Worm (Caenorhabditis elegans) whole organism, L2 larva: Measurements from ENCODE around the gene agt-2.

ENCODE experiments used
- C34F6.9 ChIP-seq: fragments of 150-350 bp; optimal IDR thresholded peaks from 2 replicates; lab custom pipeline; 2014; ENCODE audit warnings: missing biosample characterization, missing genetic modification characterization
- F13H6.1 ChIP-seq: sonication (generic microtip); optimal IDR thresholded peaks from 2 replicates; lab custom pipeline; 2016; ENCODE audit warnings: missing genetic modification characterization, missing compliant biosample characterization
- R02D3.7 ChIP-seq: fragments of 150-350 bp; optimal IDR thresholded peaks from 2 replicates; lab custom pipeline; 2014; ENCODE audit warnings: missing biosample characterization, missing genetic modification characterization
- Y55F3AM.14 ChIP-seq: fragments of 200-800 bp; sonication (Bioruptor generic); optimal IDR thresholded peaks from 2 replicates; lab custom pipeline; 2018; ENCODE audit warnings: mild to moderate bottlenecking, missing genetic modification characterization, missing compliant biosample characterization
- ZK546.5 ChIP-seq: sonication (generic microtip); optimal IDR thresholded peaks from 2 replicates; lab custom pipeline; 2017; ENCODE audit warnings: missing biosample characterization, missing genetic modification characterization
- alr-1 ChIP-seq: fragments of 150-350 bp; optimal IDR thresholded peaks from 2 replicates; lab custom pipeline; 2014; ENCODE audit warnings: missing biosample characterization, missing genetic modification characterization
- aly-2 ChIP-seq: fragments of 150-350 bp; optimal IDR thresholded peaks from 2 replicates; lab custom pipeline; 2014; ENCODE audit warnings: missing biosample characterization, missing genetic modification characterization
- ama-1 ChIP-seq: fragments of 150-350 bp; optimal IDR thresholded peaks from 2 replicates; lab custom pipeline; 2018; ENCODE audit warnings: inconsistent platforms
- blmp-1 ChIP-seq: sonication (generic microtip); optimal IDR thresholded peaks from 2 replicates; lab custom pipeline; 2017; ENCODE audit warnings: missing genetic modification characterization, mild to moderate bottlenecking, missing compliant biosample characterization, antibody characterized with exemption, moderate library complexity; ENCODE audit not compliant: insufficient read depth
- ceh-16 ChIP-seq: fragments of 150-350 bp; optimal IDR thresholded peaks from 2 replicates; lab custom pipeline; 2014; ENCODE audit warnings: missing biosample characterization, missing genetic modification characterization
- ceh-82 ChIP-seq: fragments of 150-350 bp; optimal IDR thresholded peaks from 2 replicates; lab custom pipeline; 2014; ENCODE audit warnings: missing biosample characterization, missing genetic modification characterization
- crh-2 ChIP-seq: sonication (generic microtip); optimal IDR thresholded peaks from 2 replicates; lab custom pipeline; 2017; ENCODE audit warnings: missing biosample characterization, missing genetic modification characterization
- dmd-4 ChIP-seq: sonication (generic microtip); optimal IDR thresholded peaks from 2 replicates; lab custom pipeline; 2017; ENCODE audit warnings: missing biosample characterization, missing genetic modification characterization
- egl-27 ChIP-seq: sonication (generic microtip); optimal IDR thresholded peaks from 3 replicates; lab custom pipeline; 2017; ENCODE audit warnings: missing biosample characterization, missing genetic modification reagents, missing genetic modification characterization
- elt-1 ChIP-seq: fragments of 150-350 bp; optimal IDR thresholded peaks from 2 replicates; lab custom pipeline; 2014; ENCODE audit warnings: missing biosample characterization, missing genetic modification characterization
- elt-3 ChIP-seq: sonication (generic microtip); optimal IDR thresholded peaks from 2 replicates; lab custom pipeline; 2017; ENCODE audit warnings: missing biosample characterization, missing genetic modification characterization
- fos-1 ChIP-seq: fragments of 150-350 bp; optimal IDR thresholded peaks from 2 replicates; lab custom pipeline; 2014; ENCODE audit warnings: missing biosample characterization, missing genetic modification characterization
- gmeb-1 ChIP-seq: fragments of 150-350 bp; optimal IDR thresholded peaks from 2 replicates; lab custom pipeline; 2014; ENCODE audit warnings: missing biosample characterization, missing genetic modification characterization
- lin-11 ChIP-seq: fragments of 150-350 bp; sonication (generic microtip); optimal IDR thresholded peaks from 2 replicates; lab custom pipeline; 2014; ENCODE audit warnings: missing biosample characterization, missing genetic modification characterization, inconsistent platforms, mixed read lengths
- lin-13 ChIP-seq: fragments of 150-350 bp; optimal IDR thresholded peaks from 2 replicates; lab custom pipeline; 2014; ENCODE audit warnings: missing biosample characterization, missing genetic modification reagents, missing genetic modification characterization
- lin-39 ChIP-seq: fragments of 150-350 bp; optimal IDR thresholded peaks from 2 replicates; lab custom pipeline; 2014; ENCODE audit warnings: missing biosample characterization, missing genetic modification reagents, missing genetic modification characterization
- lsy-2 ChIP-seq, 2 experiments: fragments of 150-350 bp in 1 of 2; sonication (generic microtip) in 1 of 2; optimal IDR thresholded peaks; 2 replicates each; lab custom pipeline; 2014 to 2017; ENCODE audit warnings: missing biosample characterization in 2 of 2, missing genetic modification characterization in 2 of 2
- mab-5 ChIP-seq: fragments of 150-350 bp; optimal IDR thresholded peaks from 2 replicates; lab custom pipeline; 2014; ENCODE audit warnings: missing biosample characterization, missing genetic modification characterization
- mbf-1 ChIP-seq: sonication (generic microtip); optimal IDR thresholded peaks from 2 replicates; lab custom pipeline; 2017; ENCODE audit warnings: missing biosample characterization, missing genetic modification characterization
- mdl-1 ChIP-seq, 2 experiments: fragments of 150-350 bp in 1 of 2; sonication (generic microtip) in 1 of 2; optimal IDR thresholded peaks; 2 replicates each; lab custom pipeline; 2017; ENCODE audit warnings: missing biosample characterization in 2 of 2, missing genetic modification characterization in 2 of 2
- nhr-10 ChIP-seq: sonication (generic microtip); optimal IDR thresholded peaks from 2 replicates; lab custom pipeline; 2017; ENCODE audit warnings: missing biosample characterization, missing genetic modification characterization
- nhr-11 ChIP-seq: fragments of 150-350 bp; optimal IDR thresholded peaks from 2 replicates; lab custom pipeline; 2014; ENCODE audit warnings: missing biosample characterization, missing genetic modification characterization
- nhr-12 ChIP-seq: fragments of 150-350 bp; optimal IDR thresholded peaks from 2 replicates; lab custom pipeline; 2014; ENCODE audit warnings: missing biosample characterization, missing genetic modification characterization
- nhr-129 ChIP-seq: fragments of 150-350 bp; optimal IDR thresholded peaks from 2 replicates; lab custom pipeline; 2014; ENCODE audit warnings: missing biosample characterization, missing genetic modification characterization
- nhr-21 ChIP-seq: fragments of 150-350 bp; optimal IDR thresholded peaks from 2 replicates; lab custom pipeline; 2014; ENCODE audit warnings: missing biosample characterization, missing genetic modification characterization
- nhr-23 ChIP-seq: fragments of 150-350 bp; optimal IDR thresholded peaks from 2 replicates; lab custom pipeline; 2014; ENCODE audit warnings: missing biosample characterization, missing genetic modification reagents, missing genetic modification characterization
- nhr-237 ChIP-seq: fragments of 150-350 bp; optimal IDR thresholded peaks from 2 replicates; lab custom pipeline; 2014; ENCODE audit warnings: missing biosample characterization, missing genetic modification characterization
- nhr-25 ChIP-seq: fragments of 150-350 bp; sonication (generic microtip); optimal IDR thresholded peaks from 3 replicates; lab custom pipeline; 2014; ENCODE audit warnings: missing biosample characterization, missing genetic modification characterization
- nhr-6 ChIP-seq: fragments of 150-350 bp; optimal IDR thresholded peaks from 2 replicates; lab custom pipeline; 2014; ENCODE audit warnings: missing biosample characterization, missing genetic modification characterization
- nhr-77 ChIP-seq: fragments of 150-350 bp; optimal IDR thresholded peaks from 2 replicates; lab custom pipeline; 2014; ENCODE audit warnings: missing biosample characterization, missing genetic modification characterization
- peb-1 ChIP-seq: fragments of 150-350 bp; optimal IDR thresholded peaks from 2 replicates; lab custom pipeline; 2014; ENCODE audit warnings: missing biosample characterization, missing genetic modification characterization
- sem-4 ChIP-seq: fragments of 150-350 bp; optimal IDR thresholded peaks from 2 replicates; lab custom pipeline; 2014; ENCODE audit warnings: missing biosample characterization, missing genetic modification reagents, missing genetic modification characterization
- skn-1 ChIP-seq: sonication (generic microtip); optimal IDR thresholded peaks from 2 replicates; lab custom pipeline; 2017; ENCODE audit warnings: missing biosample characterization, missing genetic modification characterization
- sma-3 ChIP-seq: sonication (generic microtip); optimal IDR thresholded peaks from 2 replicates; lab custom pipeline; 2016; ENCODE audit warnings: missing genetic modification reagents, missing genetic modification characterization, missing compliant biosample characterization
- sma-9 ChIP-seq, 2 experiments: fragments of 150-350 bp in 1 of 2; sonication (generic microtip) in 1 of 2; optimal IDR thresholded peaks; 2 replicates each; lab custom pipeline; 2014 to 2016; ENCODE audit warnings: missing genetic modification characterization in 2 of 2, mild to moderate bottlenecking in 1 of 2, missing biosample characterization in 1 of 2, missing compliant biosample characterization in 1 of 2, missing genetic modification reagents in 1 of 2, moderate library complexity in 1 of 2
- snpc-4 ChIP-seq: fragments of 150-350 bp; optimal IDR thresholded peaks from 2 replicates; lab custom pipeline; 2014; ENCODE audit warnings: missing biosample characterization, missing genetic modification characterization
- unc-39 ChIP-seq: fragments of 150-350 bp; optimal IDR thresholded peaks from 2 replicates; lab custom pipeline; 2014; ENCODE audit warnings: missing biosample characterization, missing genetic modification characterization
- unc-55 ChIP-seq: fragments of 150-350 bp; sonication (generic microtip); optimal IDR thresholded peaks from 3 replicates; lab custom pipeline; 2014; ENCODE audit warnings: missing biosample characterization, missing genetic modification reagents, missing genetic modification characterization
- unc-62 ChIP-seq: fragments of 150-350 bp; optimal IDR thresholded peaks from 2 replicates; lab custom pipeline; 2014; ENCODE audit warnings: missing biosample characterization, missing genetic modification reagents, missing genetic modification characterization
- zag-1 ChIP-seq: fragments of 150-350 bp; optimal IDR thresholded peaks from 2 replicates; lab custom pipeline; 2014; ENCODE audit warnings: missing biosample characterization, missing genetic modification characterization
- ztf-1 ChIP-seq: fragments of 200-800 bp; sonication (Bioruptor generic); conservative IDR thresholded peaks from 2 replicates; pipeline ENCODE4 v1.3.6; 2022; ENCODE audit warnings: missing genetic modification characterization, missing compliant biosample characterization
- ztf-11 ChIP-seq: sonication (generic microtip); optimal IDR thresholded peaks from 2 replicates; lab custom pipeline; 2017; ENCODE audit warnings: missing biosample characterization, missing genetic modification characterization
- ztf-4 ChIP-seq: fragments of 150-350 bp; optimal IDR thresholded peaks from 2 replicates; lab custom pipeline; 2014; ENCODE audit warnings: missing biosample characterization, missing genetic modification characterization

Gene agt-2

DNA sequence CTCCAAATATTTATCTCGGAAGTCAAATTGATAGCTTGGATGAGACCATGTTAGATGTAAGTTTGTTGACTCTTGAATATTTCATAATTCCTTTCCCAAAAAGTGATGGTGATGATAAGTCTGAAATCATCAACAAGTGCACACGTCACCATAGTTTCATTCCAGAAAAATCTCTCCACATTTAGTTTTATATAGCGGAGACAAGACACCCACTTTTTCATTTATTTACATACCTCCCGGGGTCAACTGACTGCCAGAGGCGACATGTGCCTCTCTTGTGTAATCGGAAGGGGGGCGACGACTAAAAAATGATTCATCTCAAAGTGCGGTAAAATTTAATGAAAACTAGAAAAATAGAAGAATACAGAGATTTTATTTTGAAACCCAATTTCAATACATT is 35.3 kb downstream of the agt-2 start:
- TF ChIP-seq aly-2 (tag; lab: Kevin White, UChicago) (no peak), ztf-4 (tag; lab: Kevin White, UChicago) (peak; percentile 52), unc-55 (GFP tag; lab: Kevin White, UChicago) (no peak), nhr-237 (tag; lab: Kevin White, UChicago) (no peak), ZK546.5 (tag; lab: Kevin White, UChicago) (no peak), gmeb-1 (tag; lab: Kevin White, UChicago) (peak; percentile 26), crh-2 (tag; lab: Kevin White, UChicago) (peak; percentile 90), ama-1 (no peak), nhr-12 (no peak), unc-62 (no peak), sem-4 (tag; lab: Kevin White, UChicago) (no peak), alr-1 (tag; lab: Kevin White, UChicago) (no peak), fos-1 (tag; lab: Kevin White, UChicago) (peak; percentile 72), ztf-1 (GFP tag; lab: Robert Waterston, UW) (no peak), elt-1 (tag; lab: Kevin White, UChicago) (no peak), egl-27 (tag; lab: Kevin White, UChicago) (no peak), ztf-11 (tag; lab: Kevin White, UChicago) (no peak), sma-3 (GFP tag; lab: Kevin White, UChicago) (peak; percentile 14), mab-5 (tag; lab: Kevin White, UChicago) (no peak), lsy-2 (tag; optimal IDR thresholded peaks at IDR 0.05; lab: Kevin White, UChicago) (peak in 1 of 2 experiments; percentile 33), nhr-6 (no peak), skn-1 (tag; lab: Kevin White, UChicago) (no peak), snpc-4 (tag; lab: Kevin White, UChicago) (no peak), Y55F3AM.14 (GFP tag; lab: Kevin White, UChicago) (no peak), blmp-1 (no peak), ceh-82 (no peak), R02D3.7 (tag; lab: Kevin White, UChicago) (no peak), nhr-25 (tag; lab: Kevin White, UChicago) (no peak), nhr-77 (tag; lab: Kevin White, UChicago) (no peak), nhr-21 (no peak), ceh-16 (tag; lab: Kevin White, UChicago) (no peak), lin-11 (tag; lab: Kevin White, UChicago) (no peak), C34F6.9 (tag; lab: Kevin White, UChicago) (peak; percentile 10), zag-1 (tag; lab: Kevin White, UChicago) (no peak), dmd-4 (tag; lab: Kevin White, UChicago) (no peak), sma-9 (GFP tag; optimal IDR thresholded peaks at IDR 0.05; lab: Kevin White, UChicago) (peak; percentile 59), sma-9 (tag; optimal IDR thresholded peaks at IDR 0.05; lab: Kevin White, UChicago) (no peak), nhr-129 (peak; percentile 66), nhr-11 (tag; lab: Kevin White, UChicago) (no peak), nhr-23 (tag; lab: Kevin White, UChicago) (no peak), peb-1 (tag; lab: Kevin White, UChicago) (no peak), lin-13 (GFP tag; lab: Kevin White, UChicago) (no peak), lin-39 (tag; lab: Kevin White, UChicago) (no peak), unc-39 (tag; lab: Kevin White, UChicago) (no peak), elt-3 (tag; lab: Kevin White, UChicago) (no peak), mdl-1 (tag; optimal IDR thresholded peaks at IDR 0.05; lab: Kevin White, UChicago) (peak in 1 of 2 experiments; percentile 10), nhr-10 (tag; lab: Kevin White, UChicago) (no peak), F13H6.1 (peak; percentile 26), mbf-1 (tag; lab: Kevin White, UChicago) (no peak)
